Worm (Caenorhabditis elegans): ENCODE data around the gene Y54G11A.1.

Gene Y54G11A.1

DNA sequence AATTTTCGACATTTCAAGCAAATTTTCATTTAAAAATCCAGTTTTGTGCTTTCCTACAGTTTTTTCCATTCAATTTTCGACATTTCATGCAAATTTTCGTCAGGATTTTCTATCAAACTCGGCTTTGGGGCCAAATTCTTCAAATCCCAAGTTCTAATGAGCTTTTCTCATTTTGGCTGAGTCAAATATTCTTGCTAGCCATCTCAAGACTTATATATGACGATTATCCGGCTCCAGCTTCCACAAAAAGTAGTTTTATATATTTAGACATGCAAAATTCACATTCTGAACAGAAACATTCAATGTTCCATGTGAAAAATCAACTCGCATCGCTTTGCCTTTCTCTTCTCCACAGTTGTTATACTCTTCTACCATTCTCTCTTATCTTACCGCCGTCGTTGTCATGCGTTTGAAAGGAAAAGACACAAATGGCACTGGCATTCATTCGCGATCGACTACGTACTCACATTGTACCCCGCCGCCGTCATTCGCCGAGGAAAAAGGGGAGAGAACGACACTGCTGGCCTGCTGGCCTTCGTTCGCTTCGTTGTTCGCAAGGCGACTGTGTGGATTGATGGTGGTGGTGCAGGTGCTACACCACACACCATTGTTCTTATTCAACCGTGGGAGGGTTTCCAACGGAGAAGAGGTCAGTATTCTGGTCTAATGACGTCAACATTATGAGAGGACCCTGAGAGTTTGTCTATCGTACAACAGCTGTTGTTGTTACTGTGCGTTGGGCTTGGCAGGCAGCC, 21.1 kb downstream of the Y54G11A.1 start (continued):
- TF ChIP-seq unc-3 (GFP tag; conservative IDR thresholded peaks at IDR 0.05): no peak
- no peak for TF ChIP-seq unc-3 (tag; optimal IDR thresholded peaks at IDR 0.05)
- peak; percentile 74 for TF ChIP-seq sox-2 (GFP tag; IDR thresholded peaks at IDR 0.05)
- no peak for TF ChIP-seq pat-9 (tag; optimal IDR thresholded peaks at IDR 0.05)
- no peak for TF ChIP-seq T23F11.4 (GFP tag; optimal IDR thresholded peaks at IDR 0.05)
- no peak for TF ChIP-seq pag-3 (tag; optimal IDR thresholded peaks at IDR 0.05; ENCODE audit: borderline replicate concordance)
- no peak for TF ChIP-seq ceh-24 (tag; optimal IDR thresholded peaks at IDR 0.05)
- no peak for TF ChIP-seq elt-4 (tag; optimal IDR thresholded peaks at IDR 0.05)
- no peak for TF ChIP-seq mec-3 (tag; optimal IDR thresholded peaks at IDR 0.05; ENCODE audit: borderline replicate concordance)
- no peak for TF ChIP-seq pha-2 (tag; optimal IDR thresholded peaks at IDR 0.05)
- TF ChIP-seq Y22D7AL.16 (tag; optimal IDR thresholded peaks at IDR 0.05): no peak

- TF ChIP-seq pha-4 (tag; optimal IDR thresholded peaks at IDR 0.05): no peak
- TF ChIP-seq unc-42 (tag; optimal IDR thresholded peaks at IDR 0.05): no peak
- TF ChIP-seq ttx-3 (tag; optimal IDR thresholded peaks at IDR 0.05): no peak
- no peak for TF ChIP-seq fax-1 (tag; optimal IDR thresholded peaks at IDR 0.05)
- no peak for TF ChIP-seq sox-2 (GFP tag; IDR thresholded peaks at IDR 0.05)
- TF ChIP-seq T23F11.4 (GFP tag; optimal IDR thresholded peaks at IDR 0.05): no peak
These were observed 21.8 kb downstream of the Y54G11A.1 start for ce11 chrII:14247227-14247626.

DNA sequence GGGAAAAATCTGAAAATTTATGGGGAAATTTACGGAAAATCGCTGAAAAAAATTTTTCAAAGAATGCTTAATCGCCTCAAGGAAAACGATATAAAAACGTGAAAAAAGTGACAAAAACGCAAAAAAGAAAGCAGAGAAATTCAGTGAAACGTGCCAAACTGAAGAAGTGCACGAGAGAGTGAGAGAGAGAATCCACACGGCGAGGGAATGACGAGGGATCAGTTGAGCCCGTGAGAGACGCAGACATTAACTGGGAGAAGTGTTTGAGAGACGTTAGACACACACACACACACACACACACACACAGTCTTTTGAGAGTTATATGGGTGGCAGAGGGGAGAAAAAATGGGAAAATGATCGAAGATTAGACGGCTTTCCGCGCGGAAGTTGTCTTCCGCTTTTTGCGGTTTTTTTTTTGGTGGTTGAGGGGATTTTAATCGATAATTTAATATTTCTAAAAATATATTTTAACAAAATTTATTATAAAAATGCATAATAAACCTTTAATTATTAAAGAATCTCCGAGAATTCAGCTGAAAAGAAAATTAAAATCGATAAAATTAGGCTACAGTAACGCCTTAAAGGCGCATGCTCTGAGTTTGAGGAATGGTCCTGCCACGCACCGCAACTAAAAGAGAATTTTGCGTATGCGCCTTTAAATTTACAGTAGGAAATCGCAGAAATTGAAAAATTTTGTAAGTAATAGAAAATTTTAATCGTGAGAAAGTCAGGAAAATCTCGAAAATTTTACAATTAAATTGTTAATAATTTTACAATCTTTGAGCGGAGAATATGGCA, 24.3 kb downstream of the Y54G11A.1 start:
- peak; percentile 28 for TF ChIP-seq tbx-2 (tag; optimal IDR thresholded peaks at IDR 0.05)
- TF ChIP-seq che-1 (tag; optimal IDR thresholded peaks at IDR 0.05): no peak
- TF ChIP-seq lin-11 (tag; optimal IDR thresholded peaks at IDR 0.05): no peak
- TF ChIP-seq hlh-15 (tag; optimal IDR thresholded peaks at IDR 0.05): no peak
- TF ChIP-seq syd-9 (tag; optimal IDR thresholded peaks at IDR 0.05): no peak
- no peak for TF ChIP-seq ahr-1 (tag; optimal IDR thresholded peaks at IDR 0.05)
- peak; percentile 33 for TF ChIP-seq dve-1 (tag; optimal IDR thresholded peaks at IDR 0.05)
- no peak for TF ChIP-seq pqm-1 (tag; optimal IDR thresholded peaks at IDR 0.05)
- TF ChIP-seq ttx-3 (tag; optimal IDR thresholded peaks at IDR 0.05): no peak
- TF ChIP-seq pag-3 (tag; optimal IDR thresholded peaks at IDR 0.05; ENCODE audit: borderline replicate concordance): no peak
- peak; percentile 62 for TF ChIP-seq nfya-1 (tag; optimal IDR thresholded peaks at IDR 0.05)
- TF ChIP-seq ceh-18 (tag; optimal IDR thresholded peaks at IDR 0.05): peak; percentile 22
- TF ChIP-seq ets-4 (tag; optimal IDR thresholded peaks at IDR 0.05): peak; percentile 37
- TF ChIP-seq pat-9 (tag; optimal IDR thresholded peaks at IDR 0.05): no peak
- peak; percentile 41 for TF ChIP-seq ceh-31 (tag; optimal IDR thresholded peaks at IDR 0.05)
- no peak for TF ChIP-seq mec-3 (tag; optimal IDR thresholded peaks at IDR 0.05; ENCODE audit: borderline replicate concordance)
- TF ChIP-seq madf-2 (tag; optimal IDR thresholded peaks at IDR 0.05): peak; percentile 58
- TF ChIP-seq unc-86 (tag; optimal IDR thresholded peaks at IDR 0.05): no peak
- no peak for TF ChIP-seq ceh-14 (tag; optimal IDR thresholded peaks at IDR 0.05)
- no peak for TF ChIP-seq sox-4 (tag; optimal IDR thresholded peaks at IDR 0.05)
- no peak for TF ChIP-seq pros-1 (tag; optimal IDR thresholded peaks at IDR 0.05)
- peak; percentile 4 for TF ChIP-seq unc-42 (tag; optimal IDR thresholded peaks at IDR 0.05)
- peak; percentile 45 for TF ChIP-seq pax-1 (tag; optimal IDR thresholded peaks at IDR 0.05)
- no peak for TF ChIP-seq ceh-19 (GFP tag; optimal IDR thresholded peaks at IDR 0.05)
- no peak for TF ChIP-seq elt-4 (tag; optimal IDR thresholded peaks at IDR 0.05)
- TF ChIP-seq ceh-2 (tag; optimal IDR thresholded peaks at IDR 0.05): peak; percentile 4
- peak; percentile 66 for TF ChIP-seq unc-55 (GFP tag; optimal IDR thresholded peaks at IDR 0.05)
- TF ChIP-seq hlh-30 (tag; optimal IDR thresholded peaks at IDR 0.05; ENCODE audit: insufficient read depth): peak; percentile 42
